Worm (Caenorhabditis elegans) whole organism, young adult: Measurements from ENCODE around the gene exc-5.
A peak's percentile ranks its signal among the peaks of the same experiment; 100 is the strongest.

ENCODE experiments used
- C17E4.6 ChIP-seq: fragments of 200-800 bp; sonication (Bioruptor generic); IDR thresholded peaks from 2 replicates; pipeline ENCODE4 v1.3.6; 2022; ENCODE audit warnings: missing genetic modification reagents, missing genetic modification characterization, missing compliant biosample characterization
- F22D6.2 ChIP-seq: sonication (generic microtip); optimal IDR thresholded peaks from 2 replicates; lab custom pipeline; 2016; ENCODE audit warnings: mild to moderate bottlenecking, missing genetic modification characterization, missing compliant biosample characterization
- F23B12.7 ChIP-seq: sonication (generic microtip); optimal IDR thresholded peaks from 2 replicates; lab custom pipeline; 2017; ENCODE audit warnings: missing genetic modification characterization, mild to moderate bottlenecking, missing compliant biosample characterization, antibody characterized with exemption, moderate library complexity; ENCODE audit not compliant: insufficient read depth
- F49E8.2 ChIP-seq: sonication (generic microtip); optimal IDR thresholded peaks from 3 replicates; lab custom pipeline; 2017; ENCODE audit warnings: missing genetic modification characterization, mild to moderate bottlenecking, missing compliant biosample characterization, antibody characterized with exemption, moderate library complexity; ENCODE audit not compliant: insufficient read depth
- K12H6.12 ChIP-seq: fragments of 200-800 bp; sonication (Bioruptor generic); optimal IDR thresholded peaks from 2 replicates; lab custom pipeline; 2018; ENCODE audit warnings: mild to moderate bottlenecking, missing genetic modification characterization, missing compliant biosample characterization
- T07F8.4 ChIP-seq: sonication (generic microtip); optimal IDR thresholded peaks from 2 replicates; lab custom pipeline; 2016; ENCODE audit warnings: mild to moderate bottlenecking, missing genetic modification characterization, moderate library complexity, missing compliant biosample characterization
- Y79H2A.3 ChIP-seq: fragments of 200-800 bp; sonication (Bioruptor generic); conservative IDR thresholded peaks from 2 replicates; pipeline ENCODE4 v1.3.6; 2022; ENCODE audit warnings: missing genetic modification reagents, missing genetic modification characterization, missing compliant biosample characterization
- ZK185.1 ChIP-seq: sonication (generic microtip); optimal IDR thresholded peaks from 2 replicates; lab custom pipeline; 2016; ENCODE audit warnings: mild to moderate bottlenecking, missing genetic modification characterization, missing compliant biosample characterization; ENCODE audit not compliant: poor library complexity, severe bottlenecking
- ama-1 ChIP-seq, 3 experiments: fragments of 150-350 bp in 1 of 3; sonication (generic microtip) in 2 of 3; optimal IDR thresholded peaks; 2 replicates each; lab custom pipeline; 2014 to 2018; ENCODE audit warnings: missing biosample characterization in 2 of 3, missing genetic modification characterization in 2 of 3, missing genetic modification reagents in 2 of 3
- aptf-3 ChIP-seq: fragments of 200-800 bp; sonication (Bioruptor generic); IDR thresholded peaks from 2 replicates; pipeline ENCODE4 v1.3.6; 2022; ENCODE audit warnings: missing genetic modification characterization, missing compliant biosample characterization
- atf-7 ChIP-seq: sonication (generic microtip); optimal IDR thresholded peaks from 2 replicates; lab custom pipeline; 2017; ENCODE audit warnings: mild to moderate bottlenecking, missing genetic modification characterization, missing compliant biosample characterization
- attf-3 ChIP-seq: fragments of 200-800 bp; sonication (Bioruptor generic); conservative IDR thresholded peaks from 2 replicates; pipeline ENCODE4 v1.3.6; 2022; ENCODE audit warnings: missing genetic modification reagents, missing genetic modification characterization, missing compliant biosample characterization
- attf-5 ChIP-seq: fragments of 200-800 bp; sonication (Bioruptor generic); optimal IDR thresholded peaks from 2 replicates; lab custom pipeline; 2018; ENCODE audit warnings: mild to moderate bottlenecking, missing genetic modification characterization, missing compliant biosample characterization
- ccch-3 ChIP-seq: fragments of 200-800 bp; sonication (Bioruptor generic); optimal IDR thresholded peaks from 2 replicates; lab custom pipeline; 2018; ENCODE audit warnings: mild to moderate bottlenecking, missing genetic modification characterization, missing compliant biosample characterization
- cebp-1 ChIP-seq, 2 experiments: fragments of 200-800 bp in 1 of 2; sonication (Bioruptor generic) in 1 of 2; sonication (generic microtip) in 1 of 2; IDR thresholded peaks in 1 of 2; optimal IDR thresholded peaks in 1 of 2; 2 replicates each; pipeline versions ENCODE4 v1.3.6 to Lab custom; 2017 to 2022; ENCODE audit warnings: missing compliant biosample characterization in 2 of 2, missing genetic modification characterization in 2 of 2, mild to moderate bottlenecking in 1 of 2, missing genetic modification reagents in 1 of 2, moderate library complexity in 1 of 2
- egl-18 ChIP-seq: fragments of 200-800 bp; sonication (Bioruptor generic); IDR thresholded peaks from 2 replicates; pipeline ENCODE4 v1.3.6; 2022; ENCODE audit warnings: missing genetic modification reagents, missing genetic modification characterization, missing compliant biosample characterization
- ets-4 ChIP-seq: fragments of 200-800 bp; sonication (Bioruptor generic); optimal IDR thresholded peaks from 2 replicates; lab custom pipeline; 2018; ENCODE audit warnings: mild to moderate bottlenecking, missing genetic modification characterization, missing compliant biosample characterization
- fkh-3 ChIP-seq: sonication (generic microtip); optimal IDR thresholded peaks from 2 replicates; lab custom pipeline; 2016; ENCODE audit warnings: mild to moderate bottlenecking, missing genetic modification characterization, missing compliant biosample characterization
- gei-17 ChIP-seq: fragments of 200-800 bp; sonication (Bioruptor generic); optimal IDR thresholded peaks from 2 replicates; lab custom pipeline; 2018; ENCODE audit warnings: mild to moderate bottlenecking, missing genetic modification characterization, missing compliant biosample characterization
- hlh-12 ChIP-seq: sonication (generic microtip); optimal IDR thresholded peaks from 2 replicates; lab custom pipeline; 2016; ENCODE audit warnings: missing genetic modification characterization, missing compliant biosample characterization
- hmg-1.2 ChIP-seq: fragments of 200-800 bp; sonication (Bioruptor generic); IDR thresholded peaks from 2 replicates; pipeline ENCODE4 v1.3.6; 2022; ENCODE audit warnings: missing genetic modification reagents, missing genetic modification characterization, missing compliant biosample characterization
- hmg-20 ChIP-seq: fragments of 200-800 bp; sonication (Bioruptor generic); IDR thresholded peaks from 2 replicates; pipeline ENCODE4 v1.3.6; 2022; ENCODE audit warnings: missing genetic modification reagents, missing genetic modification characterization, missing compliant biosample characterization
- lag-1 ChIP-seq: fragments of 200-800 bp; sonication (Bioruptor generic); IDR thresholded peaks from 2 replicates; pipeline ENCODE4 v1.3.6; 2022; ENCODE audit warnings: missing genetic modification reagents, missing genetic modification characterization, missing compliant biosample characterization
- let-526 ChIP-seq: fragments of 200-800 bp; sonication (Bioruptor generic); IDR thresholded peaks from 2 replicates; pipeline ENCODE4 v1.3.6; 2022; ENCODE audit warnings: missing genetic modification reagents, missing genetic modification characterization, missing compliant biosample characterization
- lin-26 ChIP-seq: fragments of 200-800 bp; sonication (Bioruptor generic); IDR thresholded peaks from 2 replicates; pipeline ENCODE4 v1.3.6; 2022; ENCODE audit warnings: missing genetic modification reagents, missing genetic modification characterization, missing compliant biosample characterization
- lin-40 ChIP-seq: sonication (generic microtip); optimal IDR thresholded peaks from 2 replicates; lab custom pipeline; 2016; ENCODE audit warnings: missing genetic modification characterization, mild to moderate bottlenecking, missing compliant biosample characterization, missing genotype, missing genetic modification reagents
- lir-1 ChIP-seq: fragments of 200-800 bp; sonication (Bioruptor generic); conservative IDR thresholded peaks from 2 replicates; pipeline ENCODE4 v1.3.6; 2022; ENCODE audit warnings: missing genetic modification reagents, missing genetic modification characterization, missing compliant biosample characterization
- madf-10 ChIP-seq: sonication (generic microtip); optimal IDR thresholded peaks from 2 replicates; lab custom pipeline; 2016; ENCODE audit warnings: mild to moderate bottlenecking, missing genetic modification characterization, missing compliant biosample characterization
- madf-3 ChIP-seq: fragments of 200-800 bp; sonication (Bioruptor generic); IDR thresholded peaks from 2 replicates; pipeline ENCODE4 v1.3.6; 2022; ENCODE audit warnings: missing genetic modification reagents, missing genetic modification characterization, missing compliant biosample characterization
- mxl-1 ChIP-seq: sonication (generic microtip); optimal IDR thresholded peaks from 2 replicates; lab custom pipeline; 2016; ENCODE audit warnings: missing genetic modification characterization, missing compliant biosample characterization
- nfya-2 ChIP-seq: fragments of 200-800 bp; sonication (Bioruptor generic); IDR thresholded peaks from 2 replicates; pipeline ENCODE4 v1.3.6; 2022; ENCODE audit warnings: missing genetic modification reagents, missing genetic modification characterization, missing compliant biosample characterization
- nhr-179 ChIP-seq: sonication (generic microtip); optimal IDR thresholded peaks from 2 replicates; lab custom pipeline; 2016; ENCODE audit warnings: mild to moderate bottlenecking, missing genetic modification characterization, missing compliant biosample characterization
- nhr-80 ChIP-seq: sonication (generic microtip); optimal IDR thresholded peaks from 2 replicates; lab custom pipeline; 2016; ENCODE audit warnings: missing genetic modification characterization, missing compliant biosample characterization
- rec-8 ChIP-seq, 2 experiments: sonication (generic microtip); optimal IDR thresholded peaks; 2 replicates each; lab custom pipeline; 2016; ENCODE audit warnings: mild to moderate bottlenecking in 2 of 2, missing genetic modification characterization in 2 of 2, missing genetic modification reagents in 2 of 2, missing genotype in 2 of 2, missing biosample characterization in 1 of 2, missing compliant biosample characterization in 1 of 2, moderate library complexity in 1 of 2
- rpc-1 ChIP-seq, 2 experiments: fragments of 150-350 bp in 1 of 2; sonication (generic microtip) in 1 of 2; optimal IDR thresholded peaks; 2 replicates each; lab custom pipeline; 2014 to 2018; ENCODE audit warnings: missing biosample characterization in 1 of 2, missing genetic modification characterization in 1 of 2, missing genetic modification reagents in 1 of 2, missing genotype in 1 of 2
- sdz-38 ChIP-seq: sonication (generic microtip); optimal IDR thresholded peaks from 2 replicates; lab custom pipeline; 2016; ENCODE audit warnings: missing genotype, missing genetic modification characterization, missing compliant biosample characterization
- sea-2 ChIP-seq: fragments of 200-800 bp; sonication (Bioruptor generic); IDR thresholded peaks from 2 replicates; pipeline ENCODE4 v1.3.6; 2022; ENCODE audit warnings: missing genetic modification characterization, missing compliant biosample characterization
- snpc-1.1 ChIP-seq: sonication (generic microtip); optimal IDR thresholded peaks from 2 replicates; lab custom pipeline; 2017; ENCODE audit warnings: missing genetic modification characterization, mild to moderate bottlenecking, missing compliant biosample characterization, antibody characterized with exemption, moderate library complexity, missing genotype, missing genetic modification reagents; ENCODE audit not compliant: insufficient read depth
- somi-1 ChIP-seq: fragments of 200-800 bp; sonication (Bioruptor generic); optimal IDR thresholded peaks from 2 replicates; lab custom pipeline; 2018; ENCODE audit warnings: mild to moderate bottlenecking, missing genetic modification characterization, missing compliant biosample characterization
- unc-62 ChIP-seq: fragments of 150-350 bp; optimal IDR thresholded peaks from 2 replicates; lab custom pipeline; 2014; ENCODE audit warnings: missing biosample characterization, missing genetic modification reagents, missing genetic modification characterization
- xnd-1 ChIP-seq: sonication (generic microtip); optimal IDR thresholded peaks from 2 replicates; lab custom pipeline; 2016; ENCODE audit warnings: missing genotype, missing genetic modification reagents, missing genetic modification characterization, missing compliant biosample characterization
- zfh-2 ChIP-seq: fragments of 200-800 bp; sonication (Bioruptor generic); conservative IDR thresholded peaks from 2 replicates; pipeline ENCODE4 v1.3.6; 2022; ENCODE audit warnings: missing genetic modification reagents, missing genetic modification characterization, missing compliant biosample characterization
- ztf-18 ChIP-seq: sonication (generic microtip); optimal IDR thresholded peaks from 2 replicates; lab custom pipeline; 2016; ENCODE audit warnings: missing genotype, mild to moderate bottlenecking, missing genetic modification characterization, missing compliant biosample characterization
- ztf-3 ChIP-seq: fragments of 200-800 bp; sonication (Bioruptor generic); optimal IDR thresholded peaks from 2 replicates; lab custom pipeline; 2018; ENCODE audit warnings: mild to moderate bottlenecking, missing genetic modification characterization, missing compliant biosample characterization
- ztf-6 ChIP-seq: fragments of 200-800 bp; sonication (Bioruptor generic); IDR thresholded peaks from 2 replicates; pipeline ENCODE4 v1.3.6; 2022; ENCODE audit warnings: missing genetic modification reagents, missing genetic modification characterization, missing compliant biosample characterization

Gene exc-5

ce11 chrIV:8782172-8782571, 31.3 kb downstream of the exc-5 start:
- TF ChIP-seq ztf-3 (GFP tag; lab: Kevin White, UChicago): no peak
- no peak for TF ChIP-seq F49E8.2 (tag; lab: Kevin White, UChicago)
- TF ChIP-seq gei-17 (GFP tag; lab: Kevin White, UChicago): no peak
- TF ChIP-seq unc-62: peak; percentile 19
- no peak for TF ChIP-seq somi-1 (GFP tag; lab: Kevin White, UChicago)
- peak; percentile 41; the same call in 1 of the 2 replicates for TF ChIP-seq cebp-1 (GFP tag; IDR thresholded peaks at IDR 0.05; lab: Robert Waterston, UW)
- TF ChIP-seq cebp-1 (tag; optimal IDR thresholded peaks at IDR 0.05; lab: Kevin White, UChicago): no peak
- TF ChIP-seq nhr-80: peak; percentile 82
- no peak for TF ChIP-seq F23B12.7 (tag; lab: Kevin White, UChicago)
- no peak for TF ChIP-seq ama-1 (optimal IDR thresholded peaks at IDR 0.05; lab: Kevin White, UChicago)
- no peak for TF ChIP-seq ama-1 (GFP tag; optimal IDR thresholded peaks at IDR 0.05; lab: Kevin White, UChicago)
- TF ChIP-seq madf-10 (tag; lab: Kevin White, UChicago): peak; percentile 34
- TF ChIP-seq hmg-1.2 (GFP tag; lab: Robert Waterston, UW): peak; percentile 77
- TF ChIP-seq hmg-20 (GFP tag; lab: Robert Waterston, UW): no peak
- TF ChIP-seq T07F8.4 (tag; lab: Kevin White, UChicago): no peak
- TF ChIP-seq attf-5 (GFP tag; lab: Kevin White, UChicago): peak; percentile 82
- TF ChIP-seq let-526: 0 out of 2 replicates have a peak, but pooled peaks have one; percentile 21
- TF ChIP-seq ztf-18 (tag; lab: Kevin White, UChicago): peak; percentile 42
- peak; percentile 35 for TF ChIP-seq lin-40 (tag; lab: Kevin White, UChicago)
- TF ChIP-seq fkh-3: no peak
- no peak for TF ChIP-seq zfh-2 (GFP tag; lab: Robert Waterston, UW)
- TF ChIP-seq lag-1 (GFP tag; lab: Robert Waterston, UW): 0 out of 2 replicates have a peak, but pooled peaks have one; percentile 23
- no peak for TF ChIP-seq egl-18
- TF ChIP-seq K12H6.12 (tag; lab: Kevin White, UChicago): peak; percentile 57
- TF ChIP-seq ZK185.1: no peak
- TF ChIP-seq Y79H2A.3: no peak
- TF ChIP-seq ets-4 (GFP tag; lab: Kevin White, UChicago): peak; percentile 18
- TF ChIP-seq, all 124 proteins: peak for 12

ce11 chrIV:8778045-8778444, 35.4 kb downstream of the exc-5 start, which contains the start of gene C33D9.6:
C33D9.6 (minus strand) TSS chrIV:8778145.
- no peak for TF ChIP-seq rec-8 (tag; optimal IDR thresholded peaks at IDR 0.05; lab: Kevin White, UChicago)
- TF ChIP-seq attf-3 (GFP tag; lab: Robert Waterston, UW): no peak
- TF ChIP-seq ztf-6 (GFP tag; lab: Robert Waterston, UW): no peak
- TF ChIP-seq madf-10 (tag; lab: Kevin White, UChicago): no peak
- no peak for TF ChIP-seq rpc-1 (optimal IDR thresholded peaks at IDR 0.05; lab: Kevin White, UChicago)
- no peak for TF ChIP-seq rpc-1 (tag; optimal IDR thresholded peaks at IDR 0.05; lab: Kevin White, UChicago)
- TF ChIP-seq xnd-1 (tag; lab: Kevin White, UChicago): no peak
- no peak for TF ChIP-seq ztf-3 (GFP tag; lab: Kevin White, UChicago)

- TF ChIP-seq sea-2 (GFP tag; lab: Robert Waterston, UW) (no peak), sdz-38 (tag; lab: Kevin White, UChicago) (no peak), attf-3 (GFP tag; lab: Robert Waterston, UW) (no peak), snpc-1.1 (no peak), atf-7 (tag; lab: Kevin White, UChicago) (no peak), mxl-1 (tag; lab: Kevin White, UChicago) (no peak), F22D6.2 (tag; lab: Kevin White, UChicago) (no peak), madf-3 (no peak), lir-1 (GFP tag; lab: Robert Waterston, UW) (no peak), ccch-3 (GFP tag; lab: Kevin White, UChicago) (no peak), lin-26 (GFP tag; lab: Robert Waterston, UW) (no peak), nhr-179 (tag; lab: Kevin White, UChicago) (no peak), C17E4.6 (GFP tag; lab: Robert Waterston, UW) (no peak), madf-10 (tag; lab: Kevin White, UChicago) (no peak), aptf-3 (GFP tag; lab: Robert Waterston, UW) (no peak), nfya-2 (GFP tag; lab: Robert Waterston, UW) (no peak), hlh-12 (tag; lab: Kevin White, UChicago) (no peak)
Measured at ce11 chrIV:8772800-8773256, 40.6 kb downstream of the exc-5 start, which contains the start of gene F20C5.6. F20C5.6 (minus strand) TSS chrIV:8773206.
